Fruit fly (Drosophila melanogaster) whole organism, pupa: ENCODE results near the gene AhcyL2.

Experiments used
- CG10348 ChIP-seq: fragments of 200-800 bp; sonication (Bioruptor generic); IDR thresholded peaks from 2 replicates; pipeline ENCODE4 v1.3.6; 2022; ENCODE audit warnings: missing biosample characterization, missing genetic modification characterization
- CG4496 ChIP-seq: fragments of 200-800 bp; sonication (Bioruptor generic); IDR thresholded peaks from 3 replicates; pipeline ENCODE4 v1.3.6; 2022; ENCODE audit warnings: missing biosample characterization, missing genetic modification characterization
- CG8301 ChIP-seq: fragments of 200-800 bp; sonication (Bioruptor generic); optimal IDR thresholded peaks from 2 replicates; lab custom pipeline; 2018; ENCODE audit warnings: missing biosample characterization, mild to moderate bottlenecking, missing genetic modification characterization
- CG9948 ChIP-seq: fragments of 200-800 bp; sonication (Bioruptor generic); optimal IDR thresholded peaks from 2 replicates; lab custom pipeline; 2018; ENCODE audit warnings: missing biosample characterization, mild to moderate bottlenecking, missing genetic modification characterization, moderate library complexity
- Ets98B ChIP-seq: fragments of 200-800 bp; sonication (Bioruptor generic); IDR thresholded peaks from 2 replicates; pipeline ENCODE4 v1.3.6; 2022; ENCODE audit warnings: missing biosample characterization, missing genetic modification characterization
- rn ChIP-seq: fragments of 200-800 bp; sonication (Bioruptor generic); IDR thresholded peaks from 2 replicates; pipeline ENCODE4 v1.3.6; 2022; ENCODE audit warnings: missing biosample characterization, missing genetic modification characterization

dm6 chr3R:16940520-16940919, 41.4 kb downstream of the AhcyL2 start:
- no peak for TF ChIP-seq rn (GFP tag; lab: Robert Waterston, UW)
- TF ChIP-seq Ets98B (GFP tag; lab: Robert Waterston, UW) = no peak
- TF ChIP-seq CG4496 (GFP tag; lab: Robert Waterston, UW) = no peak
- no peak for TF ChIP-seq CG9948 (tag; lab: Kevin White, UChicago)
- no peak for TF ChIP-seq CG10348 (GFP tag; lab: Robert Waterston, UW)
- no peak for TF ChIP-seq CG8301 (tag; lab: Kevin White, UChicago)
